Worm (Caenorhabditis elegans): ENCODE data around the gene fbxa-143.

Gene fbxa-143

DNA sequence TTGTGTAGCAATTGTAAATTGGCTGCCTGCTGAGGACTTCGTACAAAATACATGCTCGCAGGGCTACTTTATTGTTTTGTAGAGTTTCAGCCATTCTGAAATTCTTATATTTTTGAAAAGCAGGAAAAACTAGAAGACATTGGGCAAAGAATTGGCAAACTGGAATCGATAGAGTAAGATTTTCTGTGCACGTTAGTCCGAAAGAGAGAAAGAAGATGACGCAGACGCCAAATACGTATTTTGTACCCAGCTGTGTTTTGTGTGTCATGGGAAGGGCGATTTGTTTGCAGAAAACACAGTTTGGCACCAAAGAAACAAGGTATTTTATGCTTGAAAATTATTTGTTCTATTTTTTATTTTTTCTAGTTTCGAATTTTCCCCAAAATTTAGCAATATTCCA is at the start of gene fbxa-143:
fbxa-143 (minus strand) TSS at position 101 of the 400 bp plus-strand sequence.
- TF ChIP-seq egl-5 (tag; optimal IDR thresholded peaks at IDR 0.05) (no peak), ceh-82 (tag; optimal IDR thresholded peaks at IDR 0.05) (no peak), nhr-11 (tag; optimal IDR thresholded peaks at IDR 0.05) (no peak), unc-39 (tag; optimal IDR thresholded peaks at IDR 0.05) (no peak), nhr-67 (tag; optimal IDR thresholded peaks at IDR 0.05) (no peak), fkh-2 (tag; optimal IDR thresholded peaks at IDR 0.05) (no peak), fos-1 (tag; optimal IDR thresholded peaks at IDR 0.05) (no peak), elt-2 (tag; optimal IDR thresholded peaks at IDR 0.05) (no peak), lsy-12 (tag; optimal IDR thresholded peaks at IDR 0.05) (no peak)

DNA sequence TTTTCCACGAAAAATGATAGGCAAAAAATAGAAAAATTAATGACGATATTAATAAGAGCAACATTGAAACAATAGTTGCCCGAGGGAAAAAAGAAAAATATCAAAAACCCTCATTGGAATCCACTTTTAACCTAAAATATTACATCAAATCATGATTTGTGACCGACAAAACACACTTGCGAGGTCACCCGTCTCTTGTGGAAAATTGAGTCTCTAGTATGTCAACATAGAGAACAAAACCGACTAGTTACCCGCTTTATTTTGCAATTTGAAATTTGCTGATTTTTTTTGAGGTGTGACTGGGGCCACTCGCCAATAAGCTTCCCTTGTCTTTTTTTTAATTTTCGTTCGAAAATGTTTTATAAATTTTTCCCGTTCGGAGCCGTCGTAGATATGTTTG is 48.5 kb upstream of the fbxa-143 start, which contains the start of gene cyp-33D1:
cyp-33D1 (minus strand) TSS at position 101 of the 400 bp plus-strand sequence.
- no peak for TF ChIP-seq pqm-1 (tag; optimal IDR thresholded peaks at IDR 0.05)
- TF ChIP-seq nhr-237 (tag; optimal IDR thresholded peaks at IDR 0.05), result no peak
- no peak for TF ChIP-seq ZK546.5 (tag; optimal IDR thresholded peaks at IDR 0.05)
- TF ChIP-seq nhr-43 (tag; optimal IDR thresholded peaks at IDR 0.05; ENCODE audit: poor library complexity, severe bottlenecking), result no peak
- no peak for TF ChIP-seq daf-12 (tag; optimal IDR thresholded peaks at IDR 0.05)
- TF ChIP-seq elt-1 (tag; optimal IDR thresholded peaks at IDR 0.05), result no peak
- no peak for TF ChIP-seq elt-2 (tag; optimal IDR thresholded peaks at IDR 0.05)
- no peak for TF ChIP-seq nhr-77 (tag; optimal IDR thresholded peaks at IDR 0.05)
- TF ChIP-seq fos-1 (tag; optimal IDR thresholded peaks at IDR 0.05), result no peak
- no peak for TF ChIP-seq nhr-11 (tag; optimal IDR thresholded peaks at IDR 0.05)
- no peak for TF ChIP-seq nhr-76 (tag; optimal IDR thresholded peaks at IDR 0.05)
- no peak for TF ChIP-seq lsy-12 (tag; optimal IDR thresholded peaks at IDR 0.05)
- TF ChIP-seq ceh-28 (tag; optimal IDR thresholded peaks at IDR 0.05), result no peak
- no peak for TF ChIP-seq aly-2 (tag; optimal IDR thresholded peaks at IDR 0.05)
- no peak for TF ChIP-seq egl-5 (tag; optimal IDR thresholded peaks at IDR 0.05)
- no peak for TF ChIP-seq ceh-16 (tag; optimal IDR thresholded peaks at IDR 0.05)
- no peak for TF ChIP-seq egl-27 (tag; optimal IDR thresholded peaks at IDR 0.05)

DNA sequence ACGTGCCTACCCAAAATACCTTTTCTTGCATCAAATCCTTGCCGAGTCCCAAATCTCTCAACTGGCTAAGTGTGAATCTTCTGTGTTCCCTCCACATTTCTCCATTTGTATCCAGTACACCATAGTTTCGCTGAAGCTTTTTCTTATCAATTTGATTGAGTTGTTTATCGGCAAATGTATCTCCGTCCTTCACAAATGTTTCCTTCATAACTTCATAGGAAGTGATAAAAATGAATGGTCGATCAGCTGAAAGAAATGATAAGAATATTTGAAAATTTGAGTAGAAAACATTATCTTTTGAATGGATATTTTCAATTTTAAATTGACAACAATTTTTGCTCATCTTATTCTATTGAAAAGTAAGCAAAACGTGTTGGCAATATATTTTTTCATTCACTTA is 47.9 kb upstream of the fbxa-143 start:
- TF ChIP-seq unc-39 (tag; optimal IDR thresholded peaks at IDR 0.05) (no peak), ztf-11 (tag; optimal IDR thresholded peaks at IDR 0.05) (no peak), pqm-1 (tag; optimal IDR thresholded peaks at IDR 0.05) (peak; percentile 35), nhr-77 (tag; optimal IDR thresholded peaks at IDR 0.05) (no peak), elt-2 (tag; optimal IDR thresholded peaks at IDR 0.05) (peak; percentile 60)

DNA sequence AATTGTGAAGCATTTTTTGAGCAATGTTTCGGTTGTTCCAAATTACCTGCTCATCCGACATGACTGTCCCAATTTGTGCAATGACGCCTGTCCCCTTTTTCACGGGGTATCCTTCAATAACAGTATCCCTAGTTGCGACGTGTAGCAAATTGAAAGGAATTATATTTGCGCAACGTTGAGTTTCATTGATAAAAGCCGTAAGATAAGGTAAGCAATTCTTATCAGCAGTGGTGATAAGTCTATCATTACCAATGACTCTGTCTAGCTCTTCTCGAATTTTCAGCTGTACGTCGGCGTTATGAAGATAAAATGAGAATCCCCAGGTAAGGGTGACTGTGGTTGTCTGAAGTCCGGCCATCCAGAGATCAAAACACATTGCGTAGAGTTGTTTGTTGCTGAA is 46.8 kb upstream of the fbxa-143 start:
- no peak for TF ChIP-seq nhr-12 (tag; optimal IDR thresholded peaks at IDR 0.05)
- TF ChIP-seq elt-2 (tag; optimal IDR thresholded peaks at IDR 0.05), result peak; percentile 23
- no peak for TF ChIP-seq ztf-4 (tag; optimal IDR thresholded peaks at IDR 0.05)
- no peak for TF ChIP-seq nhr-77 (tag; optimal IDR thresholded peaks at IDR 0.05)

DNA sequence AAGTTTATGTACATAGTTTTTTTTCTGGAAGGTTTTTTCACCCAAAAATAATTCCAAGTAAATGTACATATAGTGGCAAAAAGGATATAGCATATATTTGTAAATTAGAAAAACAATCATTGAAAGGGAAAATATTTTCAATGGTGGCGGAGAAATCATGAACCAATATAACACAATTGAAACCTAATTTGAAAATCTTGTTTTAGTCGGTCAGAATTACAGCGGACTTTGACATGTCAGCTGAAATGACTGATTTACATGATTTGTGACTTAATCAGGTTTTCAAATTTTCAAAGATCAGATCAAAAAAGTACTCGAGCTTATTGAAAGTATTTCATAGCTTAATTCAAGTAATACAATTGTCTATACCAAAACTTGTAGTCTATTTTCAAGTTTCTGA is 44.4 kb upstream of the fbxa-143 start, which contains the start of gene K05D4.9:
K05D4.9 (minus strand) TSS at position 101 of the 400 bp plus-strand sequence.
- no peak for TF ChIP-seq nfya-1 (tag; optimal IDR thresholded peaks at IDR 0.05; ENCODE audit: insufficient read depth)
- TF ChIP-seq ZK546.5 (tag; optimal IDR thresholded peaks at IDR 0.05), result no peak
- TF ChIP-seq ceh-82 (tag; optimal IDR thresholded peaks at IDR 0.05), result no peak
- no peak for TF ChIP-seq tbx-2 (tag; optimal IDR thresholded peaks at IDR 0.05)
- TF ChIP-seq zag-1 (tag; optimal IDR thresholded peaks at IDR 0.05), result no peak
- TF ChIP-seq pqm-1 (tag; optimal IDR thresholded peaks at IDR 0.05), result no peak
- TF ChIP-seq lin-15B (tag; optimal IDR thresholded peaks at IDR 0.05), result no peak
- no peak for TF ChIP-seq elt-3 (tag; optimal IDR thresholded peaks at IDR 0.05)
- no peak for TF ChIP-seq ceh-9 (tag; optimal IDR thresholded peaks at IDR 0.05)
- no peak for TF ChIP-seq ama-1 (optimal IDR thresholded peaks at IDR 0.05)
- TF ChIP-seq lin-39 (tag; optimal IDR thresholded peaks at IDR 0.05), result no peak
- TF ChIP-seq fkh-2 (tag; optimal IDR thresholded peaks at IDR 0.05), result no peak
- no peak for TF ChIP-seq unc-39 (tag; optimal IDR thresholded peaks at IDR 0.05)
- TF ChIP-seq ztf-4 (tag; optimal IDR thresholded peaks at IDR 0.05), result no peak
- no peak for TF ChIP-seq ztf-11 (tag; optimal IDR thresholded peaks at IDR 0.05)
- no peak for TF ChIP-seq egl-27 (tag; optimal IDR thresholded peaks at IDR 0.05)
- TF ChIP-seq ceh-16 (tag; optimal IDR thresholded peaks at IDR 0.05), result no peak
- TF ChIP-seq nhr-25 (tag; optimal IDR thresholded peaks at IDR 0.05), result no peak
